Fruit fly (Drosophila melanogaster): ENCODE results near the gene MME1.

- TF ChIP-seq CG14655 (GFP tag; optimal IDR thresholded peaks at IDR 0.05): no peak
- TF ChIP-seq CG12605 (GFP tag; IDR thresholded peaks at IDR 0.05): no peak
Observed at dm6 chr2L:7038404-7039341, 11.3 kb downstream of the MME1 start.

Data from whole organism, pupa.